Worm (Caenorhabditis elegans): ENCODE data around the gene adal-1.

ce11 chrII:6843211-6843610, 50.2 kb downstream of the adal-1 start:
- no peak for TF ChIP-seq lin-39 (tag; optimal IDR thresholded peaks at IDR 0.05)
- TF ChIP-seq mdl-1 (tag; optimal IDR thresholded peaks at IDR 0.05): no peak
- no peak for TF ChIP-seq ceh-82 (tag; optimal IDR thresholded peaks at IDR 0.05)
- no peak for TF ChIP-seq ceh-16 (tag; optimal IDR thresholded peaks at IDR 0.05)
- no peak for TF ChIP-seq nhr-77 (tag; optimal IDR thresholded peaks at IDR 0.05)
- TF ChIP-seq unc-39 (tag; optimal IDR thresholded peaks at IDR 0.05): no peak
- no peak for TF ChIP-seq egl-27 (tag; optimal IDR thresholded peaks at IDR 0.05)
- TF ChIP-seq nhr-12 (tag; optimal IDR thresholded peaks at IDR 0.05): no peak
- no peak for TF ChIP-seq nhr-25 (tag; optimal IDR thresholded peaks at IDR 0.05)
- no peak for TF ChIP-seq fos-1 (tag; optimal IDR thresholded peaks at IDR 0.05)
- TF ChIP-seq ztf-4 (tag; optimal IDR thresholded peaks at IDR 0.05): no peak
- TF ChIP-seq lsy-2 (tag; optimal IDR thresholded peaks at IDR 0.05): no peak
- TF ChIP-seq snpc-4 (tag; optimal IDR thresholded peaks at IDR 0.05): no peak
- TF ChIP-seq blmp-1 (tag; optimal IDR thresholded peaks at IDR 0.05; ENCODE audit: insufficient read depth): no peak

All from whole organism, L2 larva.